Fruit fly (Drosophila melanogaster) whole organism, embryonic: ENCODE results near the gene Cby.

Experiments
- CG12659 ChIP-seq: fragments of 200-800 bp; sonication (Bioruptor generic); optimal IDR thresholded peaks from 3 replicates; lab custom pipeline; 2017; ENCODE audit warnings: mild to moderate bottlenecking, missing biosample characterization, missing genetic modification reagents, missing genetic modification characterization
- CG14710 ChIP-seq: fragments of 200-800 bp; sonication (Bioruptor generic); optimal IDR thresholded peaks from 3 replicates; lab custom pipeline; 2019; ENCODE audit warnings: missing biosample characterization, mild to moderate bottlenecking, missing genetic modification characterization, moderate library complexity
- CG16779 ChIP-seq: fragments of 200-800 bp; sonication (Bioruptor generic); IDR thresholded peaks from 2 replicates; pipeline ENCODE4 v1.3.6; 2022; ENCODE audit warnings: missing biosample characterization, missing genetic modification characterization
- CG17612 ChIP-seq: fragments of 200-800 bp; sonication (Bioruptor generic); IDR thresholded peaks from 2 replicates; pipeline ENCODE4 v1.3.6; 2022; ENCODE audit warnings: missing biosample characterization, missing genetic modification characterization
- CG1792 ChIP-seq: fragments of 200-800 bp; sonication (Bioruptor generic); optimal IDR thresholded peaks from 2 replicates; lab custom pipeline; 2016; ENCODE audit warnings: missing biosample characterization, missing genetic modification characterization
- CG18619 ChIP-seq: fragments of 200-800 bp; sonication (Bioruptor generic); optimal IDR thresholded peaks from 3 replicates; lab custom pipeline; 2017; ENCODE audit warnings: missing biosample characterization, mild to moderate bottlenecking, missing genetic modification characterization
- CG2889 ChIP-seq: fragments of 200-800 bp; sonication (Bioruptor generic); IDR thresholded peaks from 3 replicates; pipeline ENCODE4 v1.3.6; 2022; ENCODE audit warnings: missing biosample characterization, missing genetic modification characterization
- CG34422 ChIP-seq: fragments of 200-800 bp; sonication (Bioruptor generic); IDR thresholded peaks from 3 replicates; pipeline ENCODE4 v1.3.6; 2022; ENCODE audit warnings: missing biosample characterization, missing genetic modification characterization
- CG8089 ChIP-seq: fragments of 200-800 bp; sonication (Bioruptor generic); optimal IDR thresholded peaks from 3 replicates; lab custom pipeline; 2016; ENCODE audit warnings: missing biosample characterization, missing genetic modification characterization
- CG9437 ChIP-seq: fragments of 200-800 bp; sonication (Bioruptor generic); optimal IDR thresholded peaks from 2 replicates; lab custom pipeline; 2018; ENCODE audit warnings: missing biosample characterization, mild to moderate bottlenecking, missing genetic modification characterization
- CrebB ChIP-seq: fragments of 200-800 bp; sonication (Bioruptor generic); optimal IDR thresholded peaks from 3 replicates; lab custom pipeline; 2018; ENCODE audit warnings: missing biosample characterization, mild to moderate bottlenecking, missing genetic modification characterization
- Dad ChIP-seq: fragments of 200-800 bp; sonication (Bioruptor generic); optimal IDR thresholded peaks from 3 replicates; lab custom pipeline; 2016; ENCODE audit warnings: missing biosample characterization, missing genetic modification characterization
- Dip3 ChIP-seq: fragments of 200-800 bp; sonication (Bioruptor generic); optimal IDR thresholded peaks from 3 replicates; lab custom pipeline; 2016; ENCODE audit warnings: missing biosample characterization, missing genetic modification characterization
- Fer1 ChIP-seq: fragments of 200-800 bp; sonication (Bioruptor generic); optimal IDR thresholded peaks from 2 replicates; lab custom pipeline; 2017; ENCODE audit warnings: missing biosample characterization, mild to moderate bottlenecking, missing genetic modification characterization
- Gsc ChIP-seq: fragments of 200-800 bp; sonication (Bioruptor generic); IDR thresholded peaks from 2 replicates; pipeline ENCODE4 v1.3.6; 2022; ENCODE audit warnings: missing biosample characterization, missing genetic modification characterization
- H15 ChIP-seq: fragments of 200-800 bp; sonication (Bioruptor generic); IDR thresholded peaks from 3 replicates; pipeline ENCODE4 v1.3.6; 2022; ENCODE audit warnings: missing biosample characterization, missing genetic modification characterization
- HLH54F ChIP-seq: fragments of 200-800 bp; sonication (Bioruptor generic); optimal IDR thresholded peaks from 3 replicates; lab custom pipeline; 2016; ENCODE audit warnings: missing biosample characterization, missing genetic modification characterization
- Hr39 ChIP-seq: fragments of >200 bp; optimal IDR thresholded peaks from 2 replicates; lab custom pipeline; 2017
- Nf-YB ChIP-seq: fragments of 200-800 bp; sonication (Bioruptor generic); optimal IDR thresholded peaks from 3 replicates; lab custom pipeline; 2019; ENCODE audit warnings: missing biosample characterization, mild to moderate bottlenecking, missing genetic modification characterization, moderate library complexity
- Tbp ChIP-seq: fragments of >200 bp; optimal IDR thresholded peaks from 2 replicates; lab custom pipeline; 2018; ENCODE audit warnings: missing biosample characterization, missing genetic modification characterization
- Vsx1 ChIP-seq: fragments of 200-800 bp; sonication (Bioruptor generic); optimal IDR thresholded peaks from 2 replicates; lab custom pipeline; 2017; ENCODE audit warnings: missing biosample characterization, mild to moderate bottlenecking, missing genetic modification characterization, missing genetic modification reagents
- ab ChIP-seq: fragments of 200-800 bp; sonication (Bioruptor generic); optimal IDR thresholded peaks from 2 replicates; lab custom pipeline; 2016; ENCODE audit warnings: missing biosample characterization, missing genetic modification characterization
- amos ChIP-seq: fragments of 200-800 bp; sonication (Bioruptor generic); IDR thresholded peaks from 2 replicates; pipeline ENCODE4 v1.3.6; 2022; ENCODE audit warnings: missing biosample characterization, missing genetic modification characterization; ENCODE audit not compliant: partially characterized antibody
- ara ChIP-seq: fragments of 200-800 bp; sonication (Bioruptor generic); IDR thresholded peaks from 2 replicates; pipeline ENCODE4 v1.3.6; 2022; ENCODE audit warnings: missing biosample characterization, missing genetic modification characterization
- ato ChIP-seq: fragments of 200-800 bp; sonication (Bioruptor generic); IDR thresholded peaks from 2 replicates; pipeline ENCODE4 v1.3.6; 2022; ENCODE audit warnings: missing biosample characterization, missing genetic modification characterization; ENCODE audit not compliant: partially characterized antibody
- az2 ChIP-seq: fragments of 200-800 bp; sonication (Bioruptor generic); optimal IDR thresholded peaks from 3 replicates; lab custom pipeline; 2016; ENCODE audit warnings: missing biosample characterization, missing genetic modification characterization
- bab2 ChIP-seq: fragments of 200-800 bp; sonication (Bioruptor generic); optimal IDR thresholded peaks from 2 replicates; lab custom pipeline; 2016; ENCODE audit warnings: missing biosample characterization, missing genetic modification characterization
- bbx ChIP-seq: fragments of 200-800 bp; sonication (Bioruptor generic); IDR thresholded peaks from 2 replicates; pipeline ENCODE4 v1.3.6; 2022; ENCODE audit warnings: missing biosample characterization, missing genetic modification characterization; ENCODE audit not compliant: partially characterized antibody
- br ChIP-seq: fragments of >200 bp; optimal IDR thresholded peaks from 2 replicates; lab custom pipeline; 2017
- chn ChIP-seq: fragments of 200-800 bp; sonication (Bioruptor generic); optimal IDR thresholded peaks from 2 replicates; lab custom pipeline; 2016; ENCODE audit warnings: missing biosample characterization, missing genetic modification characterization
- corto ChIP-seq: fragments of 200-800 bp; sonication (Bioruptor generic); optimal IDR thresholded peaks from 2 replicates; lab custom pipeline; 2016; ENCODE audit warnings: missing biosample characterization, mild to moderate bottlenecking, missing genetic modification characterization, moderate library complexity
- da ChIP-seq: fragments of 200-800 bp; sonication (Bioruptor generic); optimal IDR thresholded peaks from 2 replicates; lab custom pipeline; 2016; ENCODE audit warnings: missing biosample characterization, missing genetic modification characterization
- dmrt11E ChIP-seq: fragments of 200-800 bp; sonication (Bioruptor generic); optimal IDR thresholded peaks from 3 replicates; lab custom pipeline; 2018; ENCODE audit warnings: missing biosample characterization, mild to moderate bottlenecking, missing genetic modification characterization, moderate library complexity
- dmrt99B ChIP-seq: fragments of 200-800 bp; sonication (Bioruptor generic); optimal IDR thresholded peaks from 2 replicates; lab custom pipeline; 2018; ENCODE audit warnings: missing biosample characterization, mild to moderate bottlenecking, missing genetic modification characterization, moderate library complexity
- dpn ChIP-seq, 2 experiments: fragments of 200-800 bp; sonication (Bioruptor generic); optimal IDR thresholded peaks; 3 replicates each; lab custom pipeline; 2016; ENCODE audit warnings: missing biosample characterization in 2 of 2, missing genetic modification characterization in 2 of 2
- emc ChIP-seq: fragments of 200-800 bp; sonication (Bioruptor generic); optimal IDR thresholded peaks from 2 replicates; lab custom pipeline; 2016; ENCODE audit warnings: missing biosample characterization, missing genetic modification characterization
- esg ChIP-seq: fragments of 200-800 bp; sonication (Bioruptor generic); conservative IDR thresholded peaks from 2 replicates; pipeline ENCODE4 v1.3.6; 2022; ENCODE audit warnings: missing biosample characterization, missing genetic modification characterization
- eve ChIP-seq, 2 experiments: fragments of >200 bp; optimal IDR thresholded peaks; 2 replicates each; lab custom pipeline; 2017; ENCODE audit warnings: missing biosample characterization in 2 of 2, missing genetic modification characterization in 2 of 2
- ewg ChIP-seq: fragments of 200-800 bp; sonication (Bioruptor generic); optimal IDR thresholded peaks from 3 replicates; lab custom pipeline; 2017; ENCODE audit warnings: mild to moderate bottlenecking, missing biosample characterization, missing genetic modification reagents, missing genetic modification characterization
- gcm ChIP-seq: fragments of 200-800 bp; sonication (Bioruptor generic); optimal IDR thresholded peaks from 2 replicates; lab custom pipeline; 2019; ENCODE audit warnings: missing biosample characterization, mild to moderate bottlenecking, missing genetic modification characterization, moderate library complexity
- gem ChIP-seq: fragments of 200-800 bp; sonication (Bioruptor generic); optimal IDR thresholded peaks from 2 replicates; lab custom pipeline; 2019; ENCODE audit warnings: missing biosample characterization, mild to moderate bottlenecking, missing genetic modification characterization, moderate library complexity
- grn ChIP-seq: fragments of 200-800 bp; sonication (Bioruptor generic); optimal IDR thresholded peaks from 3 replicates; lab custom pipeline; 2017; ENCODE audit warnings: missing biosample characterization, missing genetic modification characterization
- jing ChIP-seq: fragments of 200-800 bp; sonication (Bioruptor generic); optimal IDR thresholded peaks from 2 replicates; lab custom pipeline; 2018; ENCODE audit warnings: missing biosample characterization, mild to moderate bottlenecking, missing genetic modification characterization
- org-1 ChIP-seq: fragments of 200-800 bp; sonication (Bioruptor generic); optimal IDR thresholded peaks from 2 replicates; lab custom pipeline; 2017; ENCODE audit warnings: missing biosample characterization, missing genetic modification characterization
- p53 ChIP-seq: fragments of 200-800 bp; sonication (Bioruptor generic); optimal IDR thresholded peaks from 2 replicates; lab custom pipeline; 2016; ENCODE audit warnings: missing biosample characterization, missing genetic modification characterization
- pzg ChIP-seq: fragments of 200-800 bp; sonication (Bioruptor generic); optimal IDR thresholded peaks from 3 replicates; lab custom pipeline; 2018; ENCODE audit warnings: missing biosample characterization, mild to moderate bottlenecking, missing genetic modification characterization, moderate library complexity
- salm ChIP-seq: fragments of 200-800 bp; sonication (Bioruptor generic); optimal IDR thresholded peaks from 2 replicates; lab custom pipeline; 2018; ENCODE audit warnings: missing biosample characterization, mild to moderate bottlenecking, missing genetic modification characterization
- schlank ChIP-seq: fragments of 200-800 bp; sonication (Bioruptor generic); optimal IDR thresholded peaks from 2 replicates; lab custom pipeline; 2018; ENCODE audit warnings: missing biosample characterization, mild to moderate bottlenecking, missing genetic modification characterization
- tll ChIP-seq, 2 experiments: fragments of 200-800 bp in 1 of 2; fragments of >200 bp in 1 of 2; sonication (Bioruptor generic) in 1 of 2; optimal IDR thresholded peaks; 2 replicates each; lab custom pipeline; 2017 to 2019; ENCODE audit warnings: missing biosample characterization in 2 of 2, missing genetic modification characterization in 2 of 2, mild to moderate bottlenecking in 1 of 2, moderate library complexity in 1 of 2
- wdn ChIP-seq: fragments of 200-800 bp; sonication (Bioruptor generic); IDR thresholded peaks from 2 replicates; pipeline ENCODE4 v1.3.6; 2022; ENCODE audit warnings: missing biosample characterization, missing genetic modification characterization
- yki ChIP-seq: fragments of >200 bp; optimal IDR thresholded peaks from 3 replicates; lab custom pipeline; 2018
- zen ChIP-seq: fragments of 200-800 bp; sonication (Bioruptor generic); optimal IDR thresholded peaks from 3 replicates; lab custom pipeline; 2018; ENCODE audit warnings: missing biosample characterization, mild to moderate bottlenecking, missing genetic modification characterization, moderate library complexity

Cby gene

dm6 chr3R:21848987-21849442, 18.8 kb upstream of the Cby start (continued):
- TF ChIP-seq CG17612 (no peak), emc (GFP tag; lab: Kevin White, UChicago) (no peak), chn (GFP tag; lab: Kevin White, UChicago) (peak; percentile 61), gem (tag; lab: Kevin White, UChicago) (peak; percentile 86), yki (peak; percentile 46), H15 (GFP tag; lab: Robert Waterston, UW) (peak; percentile 38; the same call in 1 of the 3 replicates), amos (GFP tag; lab: Robert Waterston, UW) (no peak), Gsc (GFP tag; lab: Robert Waterston, UW) (no peak), org-1 (GFP tag; lab: Kevin White, UChicago) (peak; percentile 78), tll (GFP tag; optimal IDR thresholded peaks at IDR 0.05; lab: Kevin White, UChicago) (no peak), CG9437 (GFP tag; lab: Kevin White, UChicago) (peak; percentile 79), Tbp (no peak), salm (tag; lab: Kevin White, UChicago) (peak; percentile 19), Dad (GFP tag; lab: Kevin White, UChicago) (peak; percentile 27), dmrt99B (peak; percentile 85), Vsx1 (GFP tag; lab: Kevin White, UChicago) (peak; percentile 50), CG34422 (peak; percentile 44; the same call in 2 of the 3 replicates), p53 (GFP tag; lab: Kevin White, UChicago) (no peak), CG14710 (peak; percentile 85), HLH54F (peak; percentile 32), bab2 (GFP tag; lab: Kevin White, UChicago) (peak; percentile 52), az2 (peak; percentile 75), jing (peak; percentile 1), ab (peak; percentile 7), schlank (tag; lab: Kevin White, UChicago) (no peak), CG18619 (peak; percentile 62), ewg (GFP tag; lab: Kevin White, UChicago) (peak; percentile 42), CG2889 (GFP tag; lab: Robert Waterston, UW) (no peak), CG12659 (peak; percentile 69), Hr39 (no peak), esg (GFP tag; lab: Robert Waterston, UW) (0 out of 2 replicates have a peak, but pooled peaks have one; percentile 9), dpn (GFP tag; optimal IDR thresholded peaks at IDR 0.05; lab: Kevin White, UChicago) (peak; percentile 53), da (no peak), ato (GFP tag; lab: Robert Waterston, UW) (no peak), Fer1 (GFP tag; lab: Kevin White, UChicago) (peak; percentile 57), gcm (GFP tag; lab: Kevin White, UChicago) (peak; percentile 67), grn (GFP tag; lab: Kevin White, UChicago) (no peak), pzg (GFP tag; lab: Kevin White, UChicago) (no peak), dmrt11E (tag; lab: Kevin White, UChicago) (peak; percentile 82), Nf-YB (GFP tag; lab: Kevin White, UChicago) (peak; percentile 58), corto (peak; percentile 90), wdn (GFP tag; lab: Robert Waterston, UW) (no peak), eve (GFP tag; optimal IDR thresholded peaks at IDR 0.05; lab: Kevin White, UChicago) (peak; percentile 79 to 86), CG1792 (no peak), CG16779 (no peak), Dip3 (peak; percentile 32), CG8089 (GFP tag; lab: Kevin White, UChicago) (peak; percentile 26), CrebB (tag; lab: Kevin White, UChicago) (no peak), bbx (no peak), ara (peak; percentile 60; the same call in 1 of the 2 replicates), zen (tag; lab: Kevin White, UChicago) (peak; percentile 82), br (lab: Kevin White, UChicago) (no peak)
